Fruit fly (Drosophila melanogaster) whole organism, wandering third instar larva: ENCODE measurements around the gene CG15283.

Experiments used
- Abd-B ChIP-seq: fragments of >200 bp; optimal IDR thresholded peaks from 2 replicates; lab custom pipeline; 2017; ENCODE audit warnings: missing biosample characterization, missing genetic modification characterization
- CG32264 ChIP-seq: fragments of 200-800 bp; sonication (Bioruptor generic); optimal IDR thresholded peaks from 2 replicates; lab custom pipeline; 2016; ENCODE audit warnings: missing biosample characterization, missing genetic modification characterization
- CG9705 ChIP-seq: fragments of 200-800 bp; sonication (Bioruptor generic); optimal IDR thresholded peaks from 2 replicates; lab custom pipeline; 2018; ENCODE audit warnings: missing biosample characterization, mild to moderate bottlenecking, missing genetic modification characterization
- CrebA ChIP-seq: fragments of 200-800 bp; sonication (Bioruptor generic); optimal IDR thresholded peaks from 2 replicates; lab custom pipeline; 2016; ENCODE audit warnings: missing biosample characterization, mild to moderate bottlenecking, missing genetic modification characterization, borderline replicate concordance
- Dfd ChIP-seq: fragments of >200 bp; optimal IDR thresholded peaks from 2 replicates; lab custom pipeline; 2017; ENCODE audit warnings: missing biosample characterization, missing genetic modification characterization
- Dif ChIP-seq: fragments of 200-275, 200-300 bp; sonication (Bioruptor generic); optimal IDR thresholded peaks from 2 replicates; lab custom pipeline; 2018; ENCODE audit warnings: missing biosample characterization, missing genetic modification characterization; ENCODE audit not compliant: partially characterized antibody
- GATAd ChIP-seq: sonication (Bioruptor generic); optimal IDR thresholded peaks from 2 replicates; lab custom pipeline; 2016; ENCODE audit warnings: missing biosample characterization, missing genetic modification characterization
- HLH106 ChIP-seq: fragments of 200-800 bp; optimal IDR thresholded peaks from 3 replicates; lab custom pipeline; 2019; ENCODE audit warnings: missing biosample characterization, mild to moderate bottlenecking, missing genetic modification characterization, moderate library complexity
- Hnf4 ChIP-seq: fragments of 200-800 bp; sonication (Bioruptor generic); optimal IDR thresholded peaks from 2 replicates; lab custom pipeline; 2016; ENCODE audit warnings: missing biosample characterization, mild to moderate bottlenecking, missing genetic modification characterization
- Hr78 ChIP-seq: fragments of >200 bp; optimal IDR thresholded peaks from 2 replicates; lab custom pipeline; 2017; ENCODE audit warnings: missing biosample characterization, missing genetic modification characterization
- Hr83 ChIP-seq: fragments of 200-300 bp; sonication (Bioruptor generic); optimal IDR thresholded peaks from 2 replicates; lab custom pipeline; 2016; ENCODE audit warnings: missing biosample characterization, mild to moderate bottlenecking, missing genetic modification characterization, moderate library complexity; ENCODE audit not compliant: poor library complexity, severe bottlenecking
- Mio ChIP-seq: sonication (Bioruptor generic); optimal IDR thresholded peaks from 2 replicates; lab custom pipeline; 2016; ENCODE audit warnings: missing biosample characterization, missing genetic modification characterization
- Myc ChIP-seq: fragments of >200 bp; optimal IDR thresholded peaks from 2 replicates; lab custom pipeline; 2017
- OdsH ChIP-seq: fragments of 200-800 bp; sonication (Bioruptor generic); optimal IDR thresholded peaks from 2 replicates; lab custom pipeline; 2016; ENCODE audit warnings: missing biosample characterization, mild to moderate bottlenecking, missing genetic modification characterization
- Rel ChIP-seq, 2 experiments: fragments of 200-800 bp; sonication (Bioruptor generic) in 1 of 2; optimal IDR thresholded peaks; 2 replicates in 1 of 2; 3 replicates in 1 of 2; lab custom pipeline; 2016 to 2019; ENCODE audit warnings: mild to moderate bottlenecking in 2 of 2, missing biosample characterization in 2 of 2, missing genetic modification characterization in 2 of 2, moderate library complexity in 1 of 2
- Sp1 ChIP-seq: fragments of 200-800 bp; sonication (Bioruptor generic); optimal IDR thresholded peaks from 3 replicates; lab custom pipeline; 2019; ENCODE audit warnings: missing biosample characterization, mild to moderate bottlenecking, missing genetic modification characterization, moderate library complexity
- Vsx2 ChIP-seq: fragments of 200-300, 225-300 bp; sonication (Bioruptor generic); optimal IDR thresholded peaks from 2 replicates; lab custom pipeline; 2018; ENCODE audit warnings: missing biosample characterization, missing genetic modification characterization; ENCODE audit not compliant: partially characterized antibody
- br ChIP-seq: fragments of 200-800 bp; sonication (Bioruptor generic); optimal IDR thresholded peaks from 2 replicates; lab custom pipeline; 2016; ENCODE audit warnings: missing biosample characterization, missing genetic modification characterization
- brk ChIP-seq: fragments of 200-800 bp; sonication (Bioruptor generic); optimal IDR thresholded peaks from 2 replicates; lab custom pipeline; 2016; ENCODE audit warnings: missing biosample characterization, mild to moderate bottlenecking, missing genetic modification characterization
- dmrt93B ChIP-seq: fragments of 200-800 bp; sonication (Bioruptor generic); optimal IDR thresholded peaks from 2 replicates; lab custom pipeline; 2018; ENCODE audit warnings: missing biosample characterization, mild to moderate bottlenecking, missing genetic modification characterization
- dsf ChIP-seq: sonication (Bioruptor generic); optimal IDR thresholded peaks from 2 replicates; lab custom pipeline; 2016; ENCODE audit warnings: missing biosample characterization, missing genetic modification characterization, borderline replicate concordance
- ey ChIP-seq: fragments of 200-800 bp; sonication (Bioruptor generic); optimal IDR thresholded peaks from 2 replicates; lab custom pipeline; 2016; ENCODE audit warnings: missing biosample characterization, missing genetic modification characterization
- foxo ChIP-seq, 2 experiments: fragments of 200-800 bp; sonication (Bioruptor generic); optimal IDR thresholded peaks; 2 replicates in 1 of 2; 3 replicates in 1 of 2; lab custom pipeline; 2016 to 2017; ENCODE audit warnings: missing biosample characterization in 2 of 2, missing genetic modification characterization in 2 of 2
- fru ChIP-seq: fragments of 200-800 bp; sonication (Bioruptor generic); optimal IDR thresholded peaks from 3 replicates; lab custom pipeline; 2016; ENCODE audit warnings: missing biosample characterization, mild to moderate bottlenecking, missing genetic modification characterization
- h ChIP-seq: fragments of 200-800 bp; sonication (Bioruptor generic); optimal IDR thresholded peaks from 3 replicates; lab custom pipeline; 2016; ENCODE audit warnings: missing biosample characterization, mild to moderate bottlenecking, missing genetic modification characterization
- jim ChIP-seq: fragments of 175-275, 200-325 bp; sonication (Bioruptor generic); optimal IDR thresholded peaks from 2 replicates; lab custom pipeline; 2016; ENCODE audit warnings: missing biosample characterization, mild to moderate bottlenecking, missing genetic modification characterization
- lola ChIP-seq: fragments of >200 bp; optimal IDR thresholded peaks from 2 replicates; lab custom pipeline; 2017; ENCODE audit warnings: missing biosample characterization, missing genetic modification characterization
- pan ChIP-seq: fragments of >200 bp; optimal IDR thresholded peaks from 2 replicates; lab custom pipeline; 2017
- psq ChIP-seq: fragments of 200-800 bp; sonication (Bioruptor generic); optimal IDR thresholded peaks from 3 replicates; lab custom pipeline; 2017; ENCODE audit warnings: missing biosample characterization, mild to moderate bottlenecking, missing genetic modification characterization, moderate library complexity
- rgr ChIP-seq: fragments of 200-800 bp; sonication (Bioruptor generic); optimal IDR thresholded peaks from 3 replicates; lab custom pipeline; 2016; ENCODE audit warnings: missing biosample characterization, mild to moderate bottlenecking, missing genetic modification characterization
- sage ChIP-seq: fragments of 200-800 bp; sonication (Bioruptor generic); optimal IDR thresholded peaks from 2 replicates; lab custom pipeline; 2016; ENCODE audit warnings: missing biosample characterization, mild to moderate bottlenecking, missing genetic modification characterization
- sv ChIP-seq: fragments of 200-800 bp; sonication (Bioruptor generic); optimal IDR thresholded peaks from 3 replicates; lab custom pipeline; 2016; ENCODE audit warnings: missing biosample characterization, missing genetic modification characterization
- usp ChIP-seq: fragments of >200 bp; optimal IDR thresholded peaks from 2 replicates; lab custom pipeline; 2017; ENCODE audit warnings: missing biosample characterization, missing genetic modification characterization
- woc ChIP-seq: sonication (Bioruptor generic); optimal IDR thresholded peaks from 2 replicates; lab custom pipeline; 2016; ENCODE audit warnings: missing biosample characterization, mild to moderate bottlenecking, missing genetic modification characterization

Gene CG15283

DNA sequence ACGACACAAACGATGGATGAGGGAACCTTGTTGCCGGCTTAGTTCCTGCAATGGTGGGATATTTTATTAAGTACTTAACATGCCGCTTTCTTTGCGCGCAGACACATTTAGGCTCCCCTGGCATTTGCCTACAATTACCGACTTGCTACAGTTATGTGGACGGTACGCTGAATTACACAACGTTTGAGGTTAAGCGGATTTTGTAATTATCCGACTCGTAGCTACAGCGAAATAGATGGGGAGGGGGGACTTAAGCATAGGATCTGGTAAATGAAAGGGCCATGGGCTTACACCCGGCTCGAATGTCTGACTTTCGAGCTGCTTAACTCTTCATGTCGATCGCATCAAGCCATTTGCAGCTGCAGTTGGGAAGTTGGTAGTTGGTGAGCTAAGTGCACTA is 9.4 kb downstream of the CG15283 start:
- TF ChIP-seq CG9705 (GFP tag; lab: Kevin White, UChicago) = no peak
- TF ChIP-seq GATAd (GFP tag; lab: Kevin White, UChicago) = no peak
- TF ChIP-seq Rel (GFP tag; optimal IDR thresholded peaks at IDR 0.05; lab: Kevin White, UChicago) = no peak
- TF ChIP-seq Rel (tag; optimal IDR thresholded peaks at IDR 0.05; lab: Kevin White, UChicago) = no peak
- TF ChIP-seq sage (GFP tag; lab: Kevin White, UChicago) = no peak
- no peak for TF ChIP-seq h (GFP tag; lab: Kevin White, UChicago)
- TF ChIP-seq jim = no peak
- TF ChIP-seq dmrt93B = no peak
- no peak for TF ChIP-seq dsf (GFP tag; lab: Kevin White, UChicago)
- TF ChIP-seq sv = no peak
- TF ChIP-seq ey = no peak
- no peak for TF ChIP-seq Myc (lab: Kevin White, UChicago)
- no peak for TF ChIP-seq Hnf4 (GFP tag; lab: Kevin White, UChicago)
- no peak for TF ChIP-seq Hr78 (GFP tag; lab: Kevin White, UChicago)
- no peak for TF ChIP-seq pan (lab: Kevin White, UChicago)
- TF ChIP-seq Abd-B (GFP tag; lab: Kevin White, UChicago) = no peak
- TF ChIP-seq Dfd (GFP tag; lab: Kevin White, UChicago) = no peak
- no peak for TF ChIP-seq CG32264

DNA sequence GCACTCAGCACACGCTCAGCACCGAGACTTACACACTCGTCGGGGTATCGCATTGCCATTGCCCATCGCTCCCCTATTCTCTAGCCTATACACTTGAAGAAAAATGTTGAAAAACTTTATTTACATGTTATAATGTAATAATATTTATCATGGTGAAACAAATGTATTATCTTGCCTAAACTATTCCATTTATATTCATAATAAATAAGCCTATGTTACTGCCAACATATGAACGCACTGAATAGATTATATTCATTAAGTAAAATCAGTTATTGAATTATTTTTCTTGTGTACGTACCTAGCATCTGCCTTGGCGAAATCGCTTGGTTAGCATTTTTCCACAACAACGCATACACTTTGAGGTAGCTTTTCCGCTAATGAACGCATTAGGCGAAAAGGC is 9.8 kb downstream of the CG15283 start:
- TF ChIP-seq rgr (GFP tag; lab: Kevin White, UChicago) (no peak), HLH106 (tag; lab: Kevin White, UChicago) (no peak), Sp1 (no peak), fru (GFP tag; lab: Kevin White, UChicago) (no peak), brk (no peak), pan (lab: Kevin White, UChicago) (no peak), br (GFP tag; lab: Kevin White, UChicago) (no peak), jim (no peak), foxo (GFP tag; optimal IDR thresholded peaks at IDR 0.05; lab: Kevin White, UChicago) (no peak), Hr83 (GFP tag; lab: Kevin White, UChicago) (no peak), lola (no peak), sv (no peak), Hr78 (GFP tag; lab: Kevin White, UChicago) (no peak), Mio (GFP tag; lab: Kevin White, UChicago) (no peak), dmrt93B (no peak), usp (GFP tag; lab: Kevin White, UChicago) (no peak), Dfd (GFP tag; lab: Kevin White, UChicago) (no peak), CrebA (GFP tag; lab: Kevin White, UChicago) (no peak), Myc (lab: Kevin White, UChicago) (no peak)
- TF ChIP-seq, all 38 proteins: peak for 0

- TF ChIP-seq psq (no peak), OdsH (GFP tag; lab: Kevin White, UChicago) (no peak)
Observed at dm6 chr2L:14438827-14439226, 11.9 kb downstream of the CG15283 start.

- no peak for TF ChIP-seq Dif (GFP tag; lab: Kevin White, UChicago)
- TF ChIP-seq Dfd (GFP tag; lab: Kevin White, UChicago) = no peak
- no peak for TF ChIP-seq Sp1
- no peak for TF ChIP-seq lola
Observed at dm6 chr2L:14435866-14436626, 14.7 kb downstream of the CG15283 start.

- no peak for TF ChIP-seq brk
- TF ChIP-seq Dif (GFP tag; lab: Kevin White, UChicago) = no peak
- no peak for TF ChIP-seq GATAd (GFP tag; lab: Kevin White, UChicago)
- no peak for TF ChIP-seq rgr (GFP tag; lab: Kevin White, UChicago)
- TF ChIP-seq h (GFP tag; lab: Kevin White, UChicago) = no peak
- no peak for TF ChIP-seq foxo (GFP tag; optimal IDR thresholded peaks at IDR 0.05; lab: Kevin White, UChicago)
- TF ChIP-seq Myc (lab: Kevin White, UChicago) = no peak
- no peak for TF ChIP-seq Mio (GFP tag; lab: Kevin White, UChicago)
- TF ChIP-seq sv = no peak
- no peak for TF ChIP-seq usp (GFP tag; lab: Kevin White, UChicago)
- TF ChIP-seq psq = no peak
- TF ChIP-seq Hnf4 (GFP tag; lab: Kevin White, UChicago) = no peak
- TF ChIP-seq woc (GFP tag; lab: Kevin White, UChicago) = no peak
- TF ChIP-seq Vsx2 (GFP tag; lab: Kevin White, UChicago) = no peak
- no peak for TF ChIP-seq br (GFP tag; lab: Kevin White, UChicago)
Observed at dm6 chr2L:14434475-14434874, 16.2 kb downstream of the CG15283 start.
